Fruit fly (Drosophila melanogaster): ENCODE measurements around the gene Ns3.

Ns3 gene

DNA sequence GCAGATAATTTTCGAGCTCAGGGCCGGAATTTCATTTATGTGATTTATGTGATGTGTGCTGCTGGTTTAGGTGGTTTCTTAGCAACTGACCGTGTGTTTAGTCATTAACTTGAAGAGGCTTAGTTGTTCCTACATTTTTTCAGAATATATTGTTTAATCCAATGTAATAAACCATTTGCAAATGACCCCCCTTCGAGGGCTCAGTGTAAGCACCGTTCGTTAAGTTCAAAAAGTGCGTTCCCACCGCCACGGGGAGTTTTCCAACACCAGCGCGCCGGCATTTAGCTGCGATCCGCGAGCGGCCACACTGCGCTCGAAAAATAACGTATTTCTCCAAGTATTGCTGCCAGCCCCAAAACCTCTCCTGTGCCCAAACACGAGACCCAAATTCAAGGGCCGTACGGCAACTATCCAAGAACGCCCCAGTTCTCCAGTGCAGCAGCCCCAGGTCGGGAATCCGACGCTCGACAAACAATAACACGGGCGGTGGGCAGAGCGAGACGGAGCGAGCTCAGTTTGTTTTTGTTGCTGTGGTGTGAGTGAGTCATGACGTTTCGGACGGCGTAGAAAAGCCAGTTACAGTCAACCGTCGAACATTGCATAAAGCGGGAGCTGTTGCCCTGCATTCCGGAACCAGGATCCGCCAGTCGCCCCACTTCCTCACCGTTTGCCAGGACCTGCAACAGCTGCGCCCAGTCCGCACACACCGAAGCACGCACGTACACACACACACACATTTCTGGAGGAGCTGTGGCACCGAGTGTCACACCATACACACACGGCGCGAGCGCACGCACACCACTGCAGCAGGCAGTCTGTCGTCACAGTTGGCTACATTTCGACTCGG, 14.5 kb upstream of the Ns3 start, which contains the start of gene rush (continued):
- TF ChIP-seq pum (GFP tag; optimal IDR thresholded peaks at IDR 0.05) (peak; percentile 11), ara (GFP tag; IDR thresholded peaks at IDR 0.05) (0 out of 2 replicates have a peak, but pooled peaks have one; percentile 31), CG11085 (GFP tag; IDR thresholded peaks at IDR 0.05) (no peak), GATAe (GFP tag; conservative IDR thresholded peaks at IDR 0.05) (no peak), Sry-β (GFP tag; optimal IDR thresholded peaks at IDR 0.05) (no peak), seq (GFP tag; IDR thresholded peaks at IDR 0.05) (no peak), CG8944 (GFP tag; optimal IDR thresholded peaks at IDR 0.05) (peak; percentile 57), Doc2 (GFP tag; IDR thresholded peaks at IDR 0.05) (no peak), Hsf (GFP tag; optimal IDR thresholded peaks at IDR 0.05) (peak; percentile 24), CG3995 (GFP tag; optimal IDR thresholded peaks at IDR 0.05) (peak; percentile 19), ken (GFP tag; IDR thresholded peaks at IDR 0.05) (peak; percentile 48; the same call in 1 of the 3 replicates), trh (GFP tag; optimal IDR thresholded peaks at IDR 0.05) (no peak), CG18599 (GFP tag; optimal IDR thresholded peaks at IDR 0.05) (peak; percentile 41), BEAF-32 (GFP tag; optimal IDR thresholded peaks at IDR 0.05) (peak; percentile 53), Rfx (GFP tag; IDR thresholded peaks at IDR 0.05) (peak; percentile 70), tio (GFP tag; optimal IDR thresholded peaks at IDR 0.05) (no peak), CG2129 (GFP tag; IDR thresholded peaks at IDR 0.05; ENCODE audit: partially characterized antibody) (no peak), Ets97D (GFP tag; optimal IDR thresholded peaks at IDR 0.05) (peak; percentile 48), fru (optimal IDR thresholded peaks at IDR 0.05) (no peak), pita (GFP tag; optimal IDR thresholded peaks at IDR 0.05) (no peak), CG31441 (GFP tag; IDR thresholded peaks at IDR 0.05) (peak; percentile 49), CG4424 (GFP tag; optimal IDR thresholded peaks at IDR 0.05) (peak; percentile 22), vfl (GFP tag; optimal IDR thresholded peaks at IDR 0.05) (no peak), ewg (GFP tag; optimal IDR thresholded peaks at IDR 0.05) (peak; percentile 26), nom (GFP tag; optimal IDR thresholded peaks at IDR 0.05) (peak; percentile 17), CG1647 (GFP tag; optimal IDR thresholded peaks at IDR 0.05) (no peak), gt (GFP tag; IDR thresholded peaks at IDR 0.05) (no peak), sisA (GFP tag; IDR thresholded peaks at IDR 0.05) (peak; percentile 14; the same call in 1 of the 2 replicates), eyg (GFP tag; optimal IDR thresholded peaks at IDR 0.05) (no peak), her (GFP tag; optimal IDR thresholded peaks at IDR 0.05) (peak; percentile 46), Gug (GFP tag; IDR thresholded peaks at IDR 0.05) (peak; percentile 55; the same call in 3 of the 4 replicates), CG6254 (GFP tag; optimal IDR thresholded peaks at IDR 0.05) (no peak), CG8765 (GFP tag; IDR thresholded peaks at IDR 0.05) (no peak), Taf1 (GFP tag; IDR thresholded peaks at IDR 0.05) (0 out of 2 replicates have a peak, but pooled peaks have one; percentile 11), Ptx1 (GFP tag; IDR thresholded peaks at IDR 0.05) (peak; percentile 23; the same call in 1 of the 2 replicates), emc (GFP tag; optimal IDR thresholded peaks at IDR 0.05) (peak; percentile 15), ind (GFP tag; optimal IDR thresholded peaks at IDR 0.05) (peak; percentile 25), CG32532 (GFP tag; IDR thresholded peaks at IDR 0.05) (peak; percentile 60), Ssrp (tag; optimal IDR thresholded peaks at IDR 0.05) (no peak), CG9932 (GFP tag; IDR thresholded peaks at IDR 0.05) (peak; percentile 61), Dip2 (GFP tag; IDR thresholded peaks at IDR 0.05) (no peak), CG12659 (GFP tag; optimal IDR thresholded peaks at IDR 0.05) (peak; percentile 58), CG14441 (GFP tag; IDR thresholded peaks at IDR 0.05) (peak; percentile 29; the same call in 1 of the 2 replicates), H2.0 (GFP tag; IDR thresholded peaks at IDR 0.05) (peak; percentile 48; the same call in 1 of the 2 replicates), chinmo (GFP tag; IDR thresholded peaks at IDR 0.05; ENCODE audit: partially characterized antibody) (no peak), tin (GFP tag; optimal IDR thresholded peaks at IDR 0.05) (peak; percentile 20), jumu (GFP tag; optimal IDR thresholded peaks at IDR 0.05) (peak; percentile 15), mirr (GFP tag; optimal IDR thresholded peaks at IDR 0.05) (no peak), Dfd (GFP tag; optimal IDR thresholded peaks at IDR 0.05) (no peak), CG30403 (GFP tag; optimal IDR thresholded peaks at IDR 0.05) (peak; percentile 42)

Measured in whole organism, embryonic.